Fruit fly (Drosophila melanogaster) whole organism, pupa: ENCODE measurements around the gene CG16984.

ENCODE experiments used
- CG10348 ChIP-seq: fragments of 200-800 bp; sonication (Bioruptor generic); IDR thresholded peaks from 2 replicates; pipeline ENCODE4 v1.3.6; 2022; ENCODE audit warnings: missing biosample characterization, missing genetic modification characterization
- CG12605 ChIP-seq: fragments of 200-800 bp; sonication (Bioruptor generic); IDR thresholded peaks from 2 replicates; pipeline ENCODE4 v1.3.6; 2022; ENCODE audit warnings: missing biosample characterization, missing genetic modification characterization
- CG13204 ChIP-seq: fragments of 200-800 bp; sonication (Bioruptor generic); optimal IDR thresholded peaks from 2 replicates; lab custom pipeline; 2018; ENCODE audit warnings: missing biosample characterization, mild to moderate bottlenecking, missing genetic modification characterization, moderate library complexity
- CG14655 ChIP-seq: fragments of 200-800 bp; sonication (Bioruptor generic); optimal IDR thresholded peaks from 3 replicates; lab custom pipeline; 2017; ENCODE audit warnings: mild to moderate bottlenecking, missing biosample characterization, missing genetic modification reagents, missing genetic modification characterization
- CG15710 ChIP-seq: fragments of 200-800 bp; sonication (Bioruptor generic); optimal IDR thresholded peaks from 2 replicates; lab custom pipeline; 2018; ENCODE audit warnings: missing biosample characterization, mild to moderate bottlenecking, missing genetic modification characterization, moderate library complexity
- CG17806 ChIP-seq: fragments of 200-800 bp; sonication (Bioruptor generic); optimal IDR thresholded peaks from 2 replicates; lab custom pipeline; 2018; ENCODE audit warnings: missing biosample characterization, mild to moderate bottlenecking, missing genetic modification characterization, moderate library complexity
- CG32121 ChIP-seq: fragments of 200-800 bp; sonication (Bioruptor generic); IDR thresholded peaks from 2 replicates; pipeline ENCODE4 v1.3.6; 2022; ENCODE audit warnings: missing biosample characterization, missing genetic modification characterization
- CG34367 ChIP-seq: fragments of 200-800 bp; sonication (Bioruptor generic); optimal IDR thresholded peaks from 2 replicates; lab custom pipeline; 2018; ENCODE audit warnings: missing biosample characterization, mild to moderate bottlenecking, missing genetic modification characterization
- CG4496 ChIP-seq: fragments of 200-800 bp; sonication (Bioruptor generic); IDR thresholded peaks from 3 replicates; pipeline ENCODE4 v1.3.6; 2022; ENCODE audit warnings: missing biosample characterization, missing genetic modification characterization
- CG8159 ChIP-seq: fragments of 200-800 bp; sonication (Bioruptor generic); optimal IDR thresholded peaks from 3 replicates; lab custom pipeline; 2018; ENCODE audit warnings: missing biosample characterization, mild to moderate bottlenecking, missing genetic modification characterization, moderate library complexity
- CG8301 ChIP-seq: fragments of 200-800 bp; sonication (Bioruptor generic); optimal IDR thresholded peaks from 2 replicates; lab custom pipeline; 2018; ENCODE audit warnings: missing biosample characterization, mild to moderate bottlenecking, missing genetic modification characterization
- CG9948 ChIP-seq: fragments of 200-800 bp; sonication (Bioruptor generic); optimal IDR thresholded peaks from 2 replicates; lab custom pipeline; 2018; ENCODE audit warnings: missing biosample characterization, mild to moderate bottlenecking, missing genetic modification characterization, moderate library complexity
- D1 ChIP-seq: fragments of 200-800 bp; sonication (Bioruptor generic); optimal IDR thresholded peaks from 2 replicates; lab custom pipeline; 2018; ENCODE audit warnings: missing biosample characterization, mild to moderate bottlenecking, missing genetic modification characterization, moderate library complexity
- EcR ChIP-seq: fragments of 200-800 bp; sonication (Bioruptor generic); optimal IDR thresholded peaks from 3 replicates; lab custom pipeline; 2019; ENCODE audit warnings: missing biosample characterization, missing genetic modification characterization, mild to moderate bottlenecking, moderate library complexity, missing genetic modification reagents
- Ets98B ChIP-seq: fragments of 200-800 bp; sonication (Bioruptor generic); IDR thresholded peaks from 2 replicates; pipeline ENCODE4 v1.3.6; 2022; ENCODE audit warnings: missing biosample characterization, missing genetic modification characterization
- Pif1A ChIP-seq: fragments of 200-800 bp; sonication (Bioruptor generic); optimal IDR thresholded peaks from 3 replicates; lab custom pipeline; 2016; ENCODE audit warnings: missing biosample characterization, missing genetic modification characterization
- Pif1B ChIP-seq: fragments of 200-800 bp; sonication (Bioruptor generic); optimal IDR thresholded peaks from 3 replicates; lab custom pipeline; 2016; ENCODE audit warnings: missing biosample characterization, missing genetic modification characterization
- Snoo ChIP-seq: fragments of 200-800 bp; sonication (Bioruptor generic); optimal IDR thresholded peaks from 3 replicates; lab custom pipeline; 2017; ENCODE audit warnings: missing biosample characterization, mild to moderate bottlenecking, missing genetic modification characterization, inconsistent platforms
- fd96Ca ChIP-seq: fragments of 200-800 bp; sonication (Bioruptor generic); IDR thresholded peaks from 3 replicates; pipeline ENCODE4 v1.3.6; 2022; ENCODE audit warnings: missing biosample characterization, missing genetic modification characterization
- gl ChIP-seq: fragments of 200-800 bp; sonication (Bioruptor generic); optimal IDR thresholded peaks from 2 replicates; lab custom pipeline; 2018; ENCODE audit warnings: missing biosample characterization, mild to moderate bottlenecking, missing genetic modification characterization
- rn ChIP-seq: fragments of 200-800 bp; sonication (Bioruptor generic); IDR thresholded peaks from 2 replicates; pipeline ENCODE4 v1.3.6; 2022; ENCODE audit warnings: missing biosample characterization, missing genetic modification characterization

The CG16984 gene

dm6 chr3L:2584827-2585226 lies 10.8 kb upstream of the CG16984 start:
- TF ChIP-seq CG13204 (GFP tag; lab: Kevin White, UChicago): no peak
- no peak for TF ChIP-seq CG15710 (tag; lab: Kevin White, UChicago)
- no peak for TF ChIP-seq CG10348 (GFP tag; lab: Robert Waterston, UW)
- TF ChIP-seq Snoo: no peak

dm6 chr3L:2585794-2586741 lies 9.5 kb upstream of the CG16984 start, which contains the start of gene msn:
Gene msn (minus strand): TSS chr3L:2586540.
- TF ChIP-seq EcR (GFP tag; lab: Kevin White, UChicago) (peak; percentile 51), CG4496 (GFP tag; lab: Robert Waterston, UW) (peak; percentile 52), D1 (tag; lab: Kevin White, UChicago) (no peak), Ets98B (GFP tag; lab: Robert Waterston, UW) (0 out of 2 replicates have a peak, but pooled peaks have one; percentile 14), Snoo (peak; percentile 2), Pif1A (GFP tag; lab: Kevin White, UChicago) (no peak), CG8159 (peak; percentile 15), Pif1B (GFP tag; lab: Kevin White, UChicago) (no peak), CG12605 (GFP tag; lab: Robert Waterston, UW) (0 out of 2 replicates have a peak, but pooled peaks have one; percentile 31)

- peak; percentile 1 for TF ChIP-seq CG9948
- peak; percentile 69 for TF ChIP-seq CG13204 (GFP tag; lab: Kevin White, UChicago)
- peak; percentile 30 for TF ChIP-seq CG17806
- no peak for TF ChIP-seq CG10348 (GFP tag; lab: Robert Waterston, UW)
- peak; percentile 59; the same call in 1 of the 3 replicates for TF ChIP-seq fd96Ca (GFP tag; lab: Robert Waterston, UW)
- TF ChIP-seq CG34367 (tag; lab: Kevin White, UChicago): peak; percentile 73
- TF ChIP-seq gl (tag; lab: Kevin White, UChicago): peak; percentile 47
- TF ChIP-seq D1 (tag; lab: Kevin White, UChicago): no peak
- TF ChIP-seq Pif1A (GFP tag; lab: Kevin White, UChicago): peak; percentile 72
- peak; percentile 35 for TF ChIP-seq CG8301 (tag; lab: Kevin White, UChicago)
- TF ChIP-seq CG4496 (GFP tag; lab: Robert Waterston, UW): peak; percentile 86
- TF ChIP-seq Snoo: peak; percentile 88
- peak; percentile 53 for TF ChIP-seq CG14655 (GFP tag; lab: Kevin White, UChicago)
- TF ChIP-seq CG8159: peak; percentile 60
- peak; percentile 39; the same call in 1 of the 2 replicates for TF ChIP-seq rn
- TF ChIP-seq Ets98B (GFP tag; lab: Robert Waterston, UW): peak; percentile 74
- TF ChIP-seq CG12605 (GFP tag; lab: Robert Waterston, UW): peak; percentile 72
- TF ChIP-seq EcR (GFP tag; lab: Kevin White, UChicago): no peak
- peak; percentile 33; the same call in 1 of the 2 replicates for TF ChIP-seq CG32121 (GFP tag; lab: Robert Waterston, UW)
- peak; percentile 64 for TF ChIP-seq Pif1B (GFP tag; lab: Kevin White, UChicago)
- TF ChIP-seq CG15710 (tag; lab: Kevin White, UChicago): peak; percentile 56
Observed at dm6 chr3L:2586804-2587561, 8.6 kb upstream of the CG16984 start, which contains the start of gene RpL8. Gene RpL8 (plus strand): TSS chr3L:2587456.

- TF ChIP-seq Pif1B (GFP tag; lab: Kevin White, UChicago) (no peak), Ets98B (GFP tag; lab: Robert Waterston, UW) (no peak), Pif1A (GFP tag; lab: Kevin White, UChicago) (no peak), CG12605 (GFP tag; lab: Robert Waterston, UW) (no peak), Snoo (no peak), CG9948 (no peak)
- TF ChIP-seq, all 21 proteins: peak for 0
Observed at dm6 chr3L:2587562-2587918, 8.0 kb upstream of the CG16984 start.

dm6 chr3L:2588306-2588705 lies 7.3 kb upstream of the CG16984 start:
- no peak for TF ChIP-seq D1 (tag; lab: Kevin White, UChicago)
- 0 out of 3 replicates have a peak, but pooled peaks have one; percentile 20 for TF ChIP-seq CG4496 (GFP tag; lab: Robert Waterston, UW)
